Fruit fly (Drosophila melanogaster) whole organism, embryonic: ENCODE measurements around the gene Trim9.

Source experiments
- Adf1 ChIP-seq: fragments of 200-800 bp; sonication (Bioruptor generic); IDR thresholded peaks from 2 replicates; pipeline ENCODE4 v1.3.6; 2022; ENCODE audit warnings: missing biosample characterization, missing genetic modification characterization
- Atf3 ChIP-seq: fragments of 200-800 bp; sonication (Bioruptor generic); optimal IDR thresholded peaks from 3 replicates; lab custom pipeline; 2016; ENCODE audit warnings: missing biosample characterization, missing genetic modification characterization
- CG10321 ChIP-seq: fragments of 200-800 bp; sonication (Bioruptor generic); IDR thresholded peaks from 2 replicates; pipeline ENCODE4 v1.3.6; 2022; ENCODE audit warnings: missing biosample characterization, missing genetic modification characterization
- CG10979 ChIP-seq: fragments of 200-800 bp; sonication (Bioruptor generic); optimal IDR thresholded peaks from 2 replicates; lab custom pipeline; 2018; ENCODE audit warnings: missing biosample characterization, mild to moderate bottlenecking, missing genetic modification characterization, moderate library complexity
- CG11093 ChIP-seq: fragments of 200-800 bp; sonication (Bioruptor generic); IDR thresholded peaks from 3 replicates; pipeline ENCODE4 v1.3.6; 2022; ENCODE audit warnings: missing biosample characterization, missing genetic modification characterization
- CG13123 ChIP-seq: fragments of 200-800 bp; sonication (Bioruptor generic); optimal IDR thresholded peaks from 2 replicates; lab custom pipeline; 2016; ENCODE audit warnings: missing biosample characterization, missing genetic modification characterization
- CG14014 ChIP-seq: fragments of 200-800 bp; sonication (Bioruptor generic); IDR thresholded peaks from 2 replicates; pipeline ENCODE4 v1.3.6; 2022; ENCODE audit warnings: missing biosample characterization, missing genetic modification characterization
- CG15514 ChIP-seq: fragments of 200-800 bp; sonication (Bioruptor generic); optimal IDR thresholded peaks from 3 replicates; lab custom pipeline; 2017; ENCODE audit warnings: missing biosample characterization, missing genetic modification characterization, mild to moderate bottlenecking, moderate library complexity, missing genetic modification reagents
- CG17328 ChIP-seq: fragments of 200-800 bp; sonication (Bioruptor generic); IDR thresholded peaks from 2 replicates; pipeline ENCODE4 v1.3.6; 2022; ENCODE audit warnings: missing biosample characterization, missing genetic modification characterization
- CG17829 ChIP-seq: fragments of 200-800 bp; optimal IDR thresholded peaks from 2 replicates; lab custom pipeline; 2019; ENCODE audit warnings: missing biosample characterization, mild to moderate bottlenecking, missing genetic modification characterization, moderate library complexity
- CG2129 ChIP-seq: fragments of 200-800 bp; sonication (Bioruptor generic); IDR thresholded peaks from 2 replicates; pipeline ENCODE4 v1.3.6; 2022; ENCODE audit warnings: missing biosample characterization, missing genetic modification characterization; ENCODE audit not compliant: partially characterized antibody
- CG30403 ChIP-seq: fragments of 200-800 bp; sonication (Bioruptor generic); optimal IDR thresholded peaks from 3 replicates; lab custom pipeline; 2016; ENCODE audit warnings: missing biosample characterization, missing genetic modification characterization
- CG3163 ChIP-seq: fragments of 200-800 bp; sonication (Bioruptor generic); optimal IDR thresholded peaks from 3 replicates; lab custom pipeline; 2016; ENCODE audit warnings: missing biosample characterization, missing genetic modification characterization
- CG3847 ChIP-seq: fragments of 200-800 bp; sonication (Bioruptor generic); IDR thresholded peaks from 2 replicates; pipeline ENCODE4 v1.3.6; 2022; ENCODE audit warnings: missing biosample characterization, missing genetic modification characterization
- CG4730 ChIP-seq: fragments of 200-800 bp; sonication (Bioruptor generic); IDR thresholded peaks from 2 replicates; pipeline ENCODE4 v1.3.6; 2022; ENCODE audit warnings: missing biosample characterization, missing genetic modification characterization
- CG7786 ChIP-seq: fragments of 200-800 bp; sonication (Bioruptor generic); optimal IDR thresholded peaks from 2 replicates; lab custom pipeline; 2016; ENCODE audit warnings: missing biosample characterization, missing genetic modification characterization
- CG8290 ChIP-seq, 3 experiments: fragments of 200-800 bp; sonication (Bioruptor generic); optimal IDR thresholded peaks; 2 replicates each; lab custom pipeline; 2016 to 2019; ENCODE audit warnings: missing biosample characterization in 3 of 3, missing genetic modification characterization in 3 of 3, mild to moderate bottlenecking in 2 of 3, moderate library complexity in 1 of 3
- CHES-1-like ChIP-seq: fragments of 200-800 bp; sonication (Bioruptor generic); optimal IDR thresholded peaks from 2 replicates; lab custom pipeline; 2016; ENCODE audit warnings: missing biosample characterization, missing genetic modification characterization
- CTCF ChIP-seq: fragments of 200-800 bp; sonication (Bioruptor generic); optimal IDR thresholded peaks from 2 replicates; lab custom pipeline; 2017; ENCODE audit warnings: missing biosample characterization, mild to moderate bottlenecking, missing genetic modification characterization, moderate library complexity
- Dad ChIP-seq: fragments of 200-800 bp; sonication (Bioruptor generic); optimal IDR thresholded peaks from 3 replicates; lab custom pipeline; 2016; ENCODE audit warnings: missing biosample characterization, missing genetic modification characterization
- Ets97D ChIP-seq: fragments of 200-800 bp; sonication (Bioruptor generic); optimal IDR thresholded peaks from 3 replicates; lab custom pipeline; 2016; ENCODE audit warnings: missing biosample characterization, missing genetic modification characterization
- H15 ChIP-seq: fragments of 200-800 bp; sonication (Bioruptor generic); IDR thresholded peaks from 3 replicates; pipeline ENCODE4 v1.3.6; 2022; ENCODE audit warnings: missing biosample characterization, missing genetic modification characterization
- HLHmδ ChIP-seq: fragments of 200-800 bp; sonication (Bioruptor generic); optimal IDR thresholded peaks from 2 replicates; lab custom pipeline; 2018; ENCODE audit warnings: missing biosample characterization, mild to moderate bottlenecking, missing genetic modification characterization, moderate library complexity
- Mes4 ChIP-seq: fragments of 200-800 bp; sonication (Bioruptor generic); optimal IDR thresholded peaks from 2 replicates; lab custom pipeline; 2016; ENCODE audit warnings: missing biosample characterization, missing genetic modification characterization
- Opbp ChIP-seq: fragments of 200-800 bp; sonication (Bioruptor generic); IDR thresholded peaks from 3 replicates; pipeline ENCODE4 v1.3.6; 2022; ENCODE audit warnings: missing biosample characterization, missing genetic modification characterization; ENCODE audit not compliant: partially characterized antibody
- Rx ChIP-seq: fragments of 200-800 bp; sonication (Bioruptor generic); IDR thresholded peaks from 2 replicates; pipeline ENCODE4 v1.3.6; 2022; ENCODE audit warnings: missing biosample characterization, missing genetic modification characterization
- Xrp1 ChIP-seq: fragments of 200-800 bp; sonication (Bioruptor generic); IDR thresholded peaks from 2 replicates; pipeline ENCODE4 v1.3.6; 2022; ENCODE audit warnings: missing biosample characterization, missing genetic modification characterization
- ara ChIP-seq: fragments of 200-800 bp; sonication (Bioruptor generic); IDR thresholded peaks from 2 replicates; pipeline ENCODE4 v1.3.6; 2022; ENCODE audit warnings: missing biosample characterization, missing genetic modification characterization
- bowl ChIP-seq: fragments of 200-800 bp; sonication (Bioruptor generic); IDR thresholded peaks from 2 replicates; pipeline ENCODE4 v1.3.6; 2022; ENCODE audit warnings: missing biosample characterization, missing genetic modification characterization
- croc ChIP-seq: fragments of 200-800 bp; sonication (Bioruptor generic); conservative IDR thresholded peaks from 3 replicates; pipeline ENCODE4 v1.3.6; 2022; ENCODE audit warnings: missing biosample characterization, missing genetic modification characterization
- crol ChIP-seq: fragments of 200-800 bp; sonication (Bioruptor generic); IDR thresholded peaks from 2 replicates; pipeline ENCODE4 v1.3.6; 2022; ENCODE audit warnings: missing biosample characterization, missing genetic modification characterization
- dati ChIP-seq: fragments of 200-800 bp; sonication (Bioruptor generic); IDR thresholded peaks from 2 replicates; pipeline ENCODE4 v1.3.6; 2022; ENCODE audit warnings: missing biosample characterization, missing genetic modification characterization
- dmrt99B ChIP-seq: fragments of 200-800 bp; sonication (Bioruptor generic); optimal IDR thresholded peaks from 2 replicates; lab custom pipeline; 2018; ENCODE audit warnings: missing biosample characterization, mild to moderate bottlenecking, missing genetic modification characterization, moderate library complexity
- eyg ChIP-seq: fragments of 200-800 bp; sonication (Bioruptor generic); optimal IDR thresholded peaks from 3 replicates; lab custom pipeline; 2016; ENCODE audit warnings: missing biosample characterization, missing genetic modification characterization
- fd102C ChIP-seq: fragments of 200-800 bp; sonication (Bioruptor generic); optimal IDR thresholded peaks from 2 replicates; lab custom pipeline; 2018; ENCODE audit warnings: missing biosample characterization, mild to moderate bottlenecking, missing genetic modification characterization, moderate library complexity
- fd3F ChIP-seq: fragments of 200-800 bp; sonication (Bioruptor generic); optimal IDR thresholded peaks from 2 replicates; lab custom pipeline; 2018; ENCODE audit warnings: missing biosample characterization, mild to moderate bottlenecking, missing genetic modification characterization, moderate library complexity
- h ChIP-seq: fragments of >200 bp; optimal IDR thresholded peaks from 2 replicates; lab custom pipeline; 2017
- hb ChIP-seq: fragments of 200-800 bp; sonication (Bioruptor generic); IDR thresholded peaks from 3 replicates; pipeline ENCODE4 v1.3.6; 2022; ENCODE audit warnings: missing biosample characterization, missing genetic modification characterization; ENCODE audit not compliant: partially characterized antibody
- mirr ChIP-seq: fragments of 200-800 bp; sonication (Bioruptor generic); optimal IDR thresholded peaks from 3 replicates; lab custom pipeline; 2018; ENCODE audit warnings: missing biosample characterization, mild to moderate bottlenecking, missing genetic modification characterization
- nau ChIP-seq: fragments of 200-800 bp; sonication (Bioruptor generic); optimal IDR thresholded peaks from 3 replicates; lab custom pipeline; 2017; ENCODE audit warnings: missing biosample characterization, mild to moderate bottlenecking, missing genetic modification characterization, missing genetic modification reagents
- nom ChIP-seq: fragments of 200-800 bp; sonication (Bioruptor generic); optimal IDR thresholded peaks from 2 replicates; lab custom pipeline; 2017; ENCODE audit warnings: missing biosample characterization, missing genetic modification characterization, mild to moderate bottlenecking, moderate library complexity, missing genetic modification reagents
- org-1 ChIP-seq: fragments of 200-800 bp; sonication (Bioruptor generic); optimal IDR thresholded peaks from 2 replicates; lab custom pipeline; 2017; ENCODE audit warnings: missing biosample characterization, missing genetic modification characterization
- run ChIP-seq: fragments of 200-800 bp; sonication (Bioruptor generic); optimal IDR thresholded peaks from 3 replicates; lab custom pipeline; 2018; ENCODE audit warnings: missing biosample characterization, mild to moderate bottlenecking, missing genetic modification characterization
- sens ChIP-seq: fragments of 200-800 bp; sonication (Bioruptor generic); peaks from one replicate; lab custom pipeline; 2016; ENCODE audit warnings: missing biosample characterization, missing genetic modification characterization
- sna ChIP-seq: fragments of 200-800 bp; sonication (Bioruptor generic); IDR thresholded peaks from 2 replicates; pipeline ENCODE4 v1.3.6; 2022; ENCODE audit warnings: missing biosample characterization, missing genetic modification characterization; ENCODE audit not compliant: partially characterized antibody
- sob ChIP-seq: fragments of 200-800 bp; sonication (Bioruptor generic); IDR thresholded peaks from 2 replicates; pipeline ENCODE4 v1.3.6; 2022; ENCODE audit warnings: missing biosample characterization, missing genetic modification characterization
- stwl ChIP-seq: fragments of 200-800 bp; sonication (Bioruptor generic); optimal IDR thresholded peaks from 3 replicates; lab custom pipeline; 2018; ENCODE audit warnings: missing biosample characterization, mild to moderate bottlenecking, missing genetic modification characterization, moderate library complexity
- tgo ChIP-seq: fragments of 200-800 bp; sonication (Bioruptor generic); IDR thresholded peaks from 3 replicates; pipeline ENCODE4 v1.3.6; 2022; ENCODE audit warnings: missing biosample characterization, missing genetic modification characterization
- tx ChIP-seq: fragments of 200-800 bp; sonication (Bioruptor generic); optimal IDR thresholded peaks from 2 replicates; lab custom pipeline; 2016; ENCODE audit warnings: missing biosample characterization, missing genetic modification characterization
- wek ChIP-seq: fragments of 200-800 bp; sonication (Bioruptor generic); optimal IDR thresholded peaks from 3 replicates; lab custom pipeline; 2018; ENCODE audit warnings: missing biosample characterization, mild to moderate bottlenecking, missing genetic modification characterization, moderate library complexity

The Trim9 gene

DNA sequence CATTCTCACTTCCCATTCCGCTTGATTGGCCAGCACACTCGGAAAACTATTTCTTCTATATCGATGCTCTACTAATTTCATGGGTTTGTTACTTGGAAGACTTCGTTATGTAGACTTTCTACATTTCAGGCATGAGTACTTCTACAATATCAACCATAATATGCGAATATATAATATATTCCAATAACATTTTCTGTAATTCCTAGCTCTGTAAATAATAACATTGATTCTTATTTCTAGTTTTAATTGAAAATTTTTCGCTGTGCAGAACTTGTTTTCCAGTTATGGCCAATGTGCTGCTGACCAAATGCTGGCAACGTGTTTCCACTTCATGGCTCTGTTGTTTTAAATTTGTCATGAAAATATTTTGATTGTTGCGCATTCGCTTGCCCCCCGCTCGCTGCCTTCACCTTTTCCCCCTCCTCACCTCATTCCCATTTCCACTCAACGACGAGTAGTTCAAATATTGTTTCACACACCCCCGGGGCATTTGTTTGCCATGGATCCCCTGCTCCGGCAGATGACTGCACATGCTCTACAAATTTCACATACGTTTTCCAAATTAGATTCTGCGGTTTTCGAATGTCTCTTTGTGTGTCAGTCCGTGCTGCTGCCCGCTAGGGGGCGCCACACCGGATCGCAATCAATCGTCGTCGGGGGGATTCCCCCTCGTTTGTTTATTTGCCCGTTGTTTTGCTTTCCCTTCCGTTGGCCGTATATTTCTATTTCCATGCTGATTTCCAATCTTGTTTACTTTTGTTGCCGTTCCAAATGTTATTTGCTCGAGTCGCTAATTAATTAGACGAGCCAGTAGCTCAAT is 70.2 kb downstream of the Trim9 start:
- TF ChIP-seq dati (GFP tag; lab: Robert Waterston, UW), result no peak
- no peak for TF ChIP-seq CG10979
- peak; percentile 18; the same call in 1 of the 2 replicates for TF ChIP-seq Rx
- no peak for TF ChIP-seq CG11093 (GFP tag; lab: Robert Waterston, UW)
- peak; percentile 37 for TF ChIP-seq stwl (tag; lab: Kevin White, UChicago)
- TF ChIP-seq run, result peak; percentile 53
- TF ChIP-seq CG15514 (GFP tag; lab: Kevin White, UChicago), result no peak
- TF ChIP-seq dmrt99B, result peak; percentile 3
- TF ChIP-seq wek (GFP tag; lab: Kevin White, UChicago), result peak; percentile 26
- TF ChIP-seq sna (GFP tag; lab: Robert Waterston, UW), result no peak
- TF ChIP-seq nom, result no peak
- 0 out of 3 replicates have a peak, but pooled peaks have one; percentile 23 for TF ChIP-seq tgo (GFP tag; lab: Robert Waterston, UW)
- no peak for TF ChIP-seq bowl (GFP tag; lab: Robert Waterston, UW)
- TF ChIP-seq Opbp (GFP tag; lab: Robert Waterston, UW), result 0 out of 3 replicates have a peak, but pooled peaks have one; percentile 26
- TF ChIP-seq h, result peak; percentile 46
- no peak for TF ChIP-seq CG13123 (GFP tag; lab: Kevin White, UChicago)
- peak; percentile 90 for TF ChIP-seq CTCF (GFP tag; lab: Kevin White, UChicago)
- TF ChIP-seq org-1 (GFP tag; lab: Kevin White, UChicago), result no peak
- no peak for TF ChIP-seq CG14014 (GFP tag; lab: Robert Waterston, UW)
- no peak for TF ChIP-seq Adf1
- no peak for TF ChIP-seq eyg (GFP tag; lab: Kevin White, UChicago)
- TF ChIP-seq sob (GFP tag; lab: Robert Waterston, UW), result 0 out of 2 replicates have a peak, but pooled peaks have one; percentile 21
- no peak for TF ChIP-seq CG3847 (GFP tag; lab: Robert Waterston, UW)
- TF ChIP-seq Dad, result no peak
- TF ChIP-seq mirr, result no peak
- no peak for TF ChIP-seq CG10321
- no peak for TF ChIP-seq HLHmδ
- TF ChIP-seq sens (GFP tag; lab: Kevin White, UChicago), result peak; percentile 70
- 0 out of 3 replicates have a peak, but pooled peaks have one; percentile 11 for TF ChIP-seq hb (GFP tag; lab: Robert Waterston, UW)
- TF ChIP-seq croc (GFP tag; lab: Robert Waterston, UW), result peak; percentile 14; the same call in 1 of the 3 replicates
- no peak for TF ChIP-seq CG8290 (GFP tag; optimal IDR thresholded peaks at IDR 0.05; lab: Kevin White, UChicago)
- TF ChIP-seq CG8290 (tag; optimal IDR thresholded peaks at IDR 0.05; lab: Kevin White, UChicago), result no peak
- no peak for TF ChIP-seq Ets97D
- TF ChIP-seq CG4730 (GFP tag; lab: Robert Waterston, UW), result no peak
- TF ChIP-seq CG7786 (GFP tag; lab: Kevin White, UChicago), result no peak
- no peak for TF ChIP-seq CG17829 (tag; lab: Kevin White, UChicago)
- no peak for TF ChIP-seq CG2129 (GFP tag; lab: Robert Waterston, UW)
- TF ChIP-seq crol, result peak; percentile 83
- TF ChIP-seq Xrp1 (GFP tag; lab: Robert Waterston, UW), result peak; percentile 20; the same call in 1 of the 2 replicates
- TF ChIP-seq CG30403 (GFP tag; lab: Kevin White, UChicago), result no peak
- TF ChIP-seq fd3F (GFP tag; lab: Kevin White, UChicago), result no peak
- no peak for TF ChIP-seq fd102C (GFP tag; lab: Kevin White, UChicago)
- no peak for TF ChIP-seq nau (GFP tag; lab: Kevin White, UChicago)
- TF ChIP-seq CG17328 (GFP tag; lab: Robert Waterston, UW), result 0 out of 2 replicates have a peak, but pooled peaks have one; percentile 41
- no peak for TF ChIP-seq Atf3 (GFP tag; lab: Kevin White, UChicago)
- no peak for TF ChIP-seq CHES-1-like (GFP tag; lab: Kevin White, UChicago)
- TF ChIP-seq tx (GFP tag; lab: Kevin White, UChicago), result no peak
- peak; percentile 18 for TF ChIP-seq Mes4 (GFP tag; lab: Kevin White, UChicago)
- TF ChIP-seq CG3163 (GFP tag; lab: Kevin White, UChicago), result peak; percentile 8
- TF ChIP-seq H15, result peak; percentile 54; the same call in 1 of the 3 replicates
- peak; percentile 60 for TF ChIP-seq ara
